Fruit fly (Drosophila melanogaster) whole organism, wandering third instar larva: ENCODE measurements around the gene pip.

Source experiments
- Dfd ChIP-seq: fragments of >200 bp; optimal IDR thresholded peaks from 2 replicates; lab custom pipeline; 2017; ENCODE audit warnings: missing biosample characterization, missing genetic modification characterization
- Dif ChIP-seq: fragments of 200-275, 200-300 bp; sonication (Bioruptor generic); optimal IDR thresholded peaks from 2 replicates; lab custom pipeline; 2018; ENCODE audit warnings: missing biosample characterization, missing genetic modification characterization; ENCODE audit not compliant: partially characterized antibody
- HLH106 ChIP-seq: fragments of 200-800 bp; optimal IDR thresholded peaks from 3 replicates; lab custom pipeline; 2019; ENCODE audit warnings: missing biosample characterization, mild to moderate bottlenecking, missing genetic modification characterization, moderate library complexity
- OdsH ChIP-seq: fragments of 200-800 bp; sonication (Bioruptor generic); optimal IDR thresholded peaks from 2 replicates; lab custom pipeline; 2016; ENCODE audit warnings: missing biosample characterization, mild to moderate bottlenecking, missing genetic modification characterization
- Sp1 ChIP-seq: fragments of 200-800 bp; sonication (Bioruptor generic); optimal IDR thresholded peaks from 3 replicates; lab custom pipeline; 2019; ENCODE audit warnings: missing biosample characterization, mild to moderate bottlenecking, missing genetic modification characterization, moderate library complexity
- brk ChIP-seq: fragments of 200-800 bp; sonication (Bioruptor generic); optimal IDR thresholded peaks from 2 replicates; lab custom pipeline; 2016; ENCODE audit warnings: missing biosample characterization, mild to moderate bottlenecking, missing genetic modification characterization
- ey ChIP-seq: fragments of 200-800 bp; sonication (Bioruptor generic); optimal IDR thresholded peaks from 2 replicates; lab custom pipeline; 2016; ENCODE audit warnings: missing biosample characterization, missing genetic modification characterization
- fru ChIP-seq: fragments of 200-800 bp; sonication (Bioruptor generic); optimal IDR thresholded peaks from 3 replicates; lab custom pipeline; 2016; ENCODE audit warnings: missing biosample characterization, mild to moderate bottlenecking, missing genetic modification characterization
- h ChIP-seq: fragments of 200-800 bp; sonication (Bioruptor generic); optimal IDR thresholded peaks from 3 replicates; lab custom pipeline; 2016; ENCODE audit warnings: missing biosample characterization, mild to moderate bottlenecking, missing genetic modification characterization
- pan ChIP-seq: fragments of >200 bp; optimal IDR thresholded peaks from 2 replicates; lab custom pipeline; 2017
- sage ChIP-seq: fragments of 200-800 bp; sonication (Bioruptor generic); optimal IDR thresholded peaks from 2 replicates; lab custom pipeline; 2016; ENCODE audit warnings: missing biosample characterization, mild to moderate bottlenecking, missing genetic modification characterization

DNA sequence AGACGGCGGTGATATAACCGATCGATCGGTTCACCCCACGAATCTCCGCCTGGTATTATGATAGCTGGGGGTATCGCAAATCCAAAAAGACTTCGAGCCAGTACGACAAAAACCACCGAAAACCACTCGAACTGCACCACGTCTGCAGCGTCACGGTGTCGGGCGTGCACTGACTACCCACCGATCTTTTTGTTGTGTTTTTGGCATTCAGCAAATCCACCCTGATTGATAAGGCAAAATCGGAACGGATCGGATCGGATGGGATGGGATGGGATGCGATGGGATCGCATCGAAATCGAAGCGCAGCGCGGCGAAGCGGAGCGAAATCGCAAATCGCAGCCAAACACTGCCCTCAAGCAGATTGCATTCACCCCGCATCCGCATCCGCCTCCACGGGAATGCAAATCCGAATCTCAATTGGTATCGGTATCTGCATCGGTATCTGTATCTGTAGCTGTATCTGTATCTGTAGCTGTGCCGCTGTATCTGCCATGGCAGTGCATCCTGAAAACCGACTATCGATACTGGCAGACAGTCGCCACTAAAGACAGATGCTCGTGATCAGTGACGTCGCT, 48.9 kb downstream of the pip start:
- no peak for TF ChIP-seq HLH106
- no peak for TF ChIP-seq Dfd (GFP tag; lab: Kevin White, UChicago)
- no peak for TF ChIP-seq ey (GFP tag; lab: Kevin White, UChicago)
- TF ChIP-seq OdsH (GFP tag; lab: Kevin White, UChicago): no peak
- TF ChIP-seq Dif (GFP tag; lab: Kevin White, UChicago): no peak
- no peak for TF ChIP-seq pan (lab: Kevin White, UChicago)
- no peak for TF ChIP-seq h (GFP tag; lab: Kevin White, UChicago)
- TF ChIP-seq Sp1 (GFP tag; lab: Kevin White, UChicago): no peak
- TF ChIP-seq sage (GFP tag; lab: Kevin White, UChicago): no peak
- no peak for TF ChIP-seq brk
- no peak for TF ChIP-seq fru (GFP tag; lab: Kevin White, UChicago)
